Fruit fly (Drosophila melanogaster): ENCODE measurements around the gene DIP-gamma.

The DIP-gamma gene

dm6 chr3R:29004884-29005621 is 34.9 kb upstream of the DIP-gamma start (continued):
- TF ChIP-seq CG11456 (GFP tag; IDR thresholded peaks at IDR 0.05) (0 out of 3 replicates have a peak, but pooled peaks have one; percentile 30), CG17829 (tag; optimal IDR thresholded peaks at IDR 0.05) (no peak), BEAF-32 (GFP tag; optimal IDR thresholded peaks at IDR 0.05) (no peak), da (GFP tag; optimal IDR thresholded peaks at IDR 0.05) (no peak), stc (GFP tag; IDR thresholded peaks at IDR 0.05) (no peak), CG1024 (GFP tag; IDR thresholded peaks at IDR 0.05) (no peak), Elba2 (GFP tag; optimal IDR thresholded peaks at IDR 0.05) (no peak), CG7372 (GFP tag; IDR thresholded peaks at IDR 0.05) (no peak), ken (GFP tag; IDR thresholded peaks at IDR 0.05) (no peak), CG31388 (GFP tag; optimal IDR thresholded peaks at IDR 0.05) (no peak), Sox102F (GFP tag; optimal IDR thresholded peaks at IDR 0.05) (peak; percentile 70), fd64A (GFP tag; optimal IDR thresholded peaks at IDR 0.05) (no peak), CG33557 (GFP tag; optimal IDR thresholded peaks at IDR 0.05) (no peak), nau (GFP tag; optimal IDR thresholded peaks at IDR 0.05) (peak; percentile 5), CG4730 (GFP tag; IDR thresholded peaks at IDR 0.05) (0 out of 2 replicates have a peak, but pooled peaks have one; percentile 14), CG4404 (GFP tag; IDR thresholded peaks at IDR 0.05) (no peak), br (optimal IDR thresholded peaks at IDR 0.05) (no peak), CG34376 (GFP tag; optimal IDR thresholded peaks at IDR 0.05) (no peak), maf-S (GFP tag; optimal IDR thresholded peaks at IDR 0.05) (no peak), Nf-YC (tag; optimal IDR thresholded peaks at IDR 0.05) (no peak), CG4820 (GFP tag; optimal IDR thresholded peaks at IDR 0.05) (peak; percentile 8), Ssrp (tag; optimal IDR thresholded peaks at IDR 0.05) (peak; percentile 14), crc (GFP tag; optimal IDR thresholded peaks at IDR 0.05) (no peak), vvl (GFP tag; IDR thresholded peaks at IDR 0.05) (peak; percentile 34; the same call in 1 of the 2 replicates), CG18619 (GFP tag; optimal IDR thresholded peaks at IDR 0.05) (no peak), CoRest (tag; optimal IDR thresholded peaks at IDR 0.05) (peak; percentile 38), CG15514 (GFP tag; optimal IDR thresholded peaks at IDR 0.05) (peak; percentile 14), CG2678 (tag; optimal IDR thresholded peaks at IDR 0.05) (peak; percentile 54), Dad (GFP tag; optimal IDR thresholded peaks at IDR 0.05) (no peak), odd (GFP tag; optimal IDR thresholded peaks at IDR 0.05) (no peak), CG1832 (GFP tag; optimal IDR thresholded peaks at IDR 0.05) (no peak), CG7786 (GFP tag; optimal IDR thresholded peaks at IDR 0.05) (no peak), ara (GFP tag; IDR thresholded peaks at IDR 0.05) (no peak), ci (GFP tag; IDR thresholded peaks at IDR 0.05) (0 out of 3 replicates have a peak, but pooled peaks have one; percentile 48), CG4707 (GFP tag; optimal IDR thresholded peaks at IDR 0.05) (no peak), CG10462 (GFP tag; optimal IDR thresholded peaks at IDR 0.05) (no peak), sob (GFP tag; IDR thresholded peaks at IDR 0.05) (no peak), bbx (GFP tag; IDR thresholded peaks at IDR 0.05; ENCODE audit: partially characterized antibody) (no peak), CG13123 (GFP tag; optimal IDR thresholded peaks at IDR 0.05) (no peak), Mes4 (GFP tag; optimal IDR thresholded peaks at IDR 0.05) (no peak), Abd-B (GFP tag; optimal IDR thresholded peaks at IDR 0.05) (no peak), gt (GFP tag; IDR thresholded peaks at IDR 0.05) (no peak), prd (optimal IDR thresholded peaks at IDR 0.05) (no peak), prd (GFP tag; IDR thresholded peaks at IDR 0.05) (peak; percentile 71; the same call in 2 of the 3 replicates), grau (tag; optimal IDR thresholded peaks at IDR 0.05) (peak; percentile 47), tna (GFP tag; IDR thresholded peaks at IDR 0.05; ENCODE audit: partially characterized antibody) (no peak), CG11560 (tag; IDR thresholded peaks at IDR 0.05) (no peak), CG32532 (GFP tag; IDR thresholded peaks at IDR 0.05) (no peak), chm (GFP tag; IDR thresholded peaks at IDR 0.05) (no peak), ssp (GFP tag; IDR thresholded peaks at IDR 0.05) (peak; percentile 49; the same call in 1 of the 2 replicates), CG14050 (GFP tag; IDR thresholded peaks at IDR 0.05) (peak; percentile 45; the same call in 1 of the 3 replicates)

All from whole organism, embryonic.